Worm (Caenorhabditis elegans) whole organism, young adult: ENCODE data around the gene M117.3.

Source experiments
- B0336.3 ChIP-seq: fragments of 200-800 bp; sonication (Bioruptor generic); IDR thresholded peaks from 2 replicates; pipeline ENCODE4 v1.3.6; 2022; ENCODE audit warnings: missing genetic modification characterization, missing compliant biosample characterization
- F10E7.11 ChIP-seq: sonication (generic microtip); optimal IDR thresholded peaks from 2 replicates; lab custom pipeline; 2017; ENCODE audit warnings: mild to moderate bottlenecking, missing genetic modification characterization, moderate library complexity, missing compliant biosample characterization
- F33H1.4 ChIP-seq: fragments of 200-800 bp; sonication (Bioruptor generic); IDR thresholded peaks from 2 replicates; pipeline ENCODE4 v1.3.6; 2022; ENCODE audit warnings: missing genetic modification reagents, missing genetic modification characterization, missing compliant biosample characterization
- F39B2.1 ChIP-seq: fragments of 200-800 bp; sonication (Bioruptor generic); IDR thresholded peaks from 2 replicates; pipeline ENCODE4 v1.3.6; 2022; ENCODE audit warnings: missing genetic modification reagents, missing genetic modification characterization, missing compliant biosample characterization
- F49E8.2 ChIP-seq: sonication (generic microtip); optimal IDR thresholded peaks from 3 replicates; lab custom pipeline; 2017; ENCODE audit warnings: missing genetic modification characterization, mild to moderate bottlenecking, missing compliant biosample characterization, antibody characterized with exemption, moderate library complexity; ENCODE audit not compliant: insufficient read depth
- F52B5.7 ChIP-seq: sonication (generic microtip); optimal IDR thresholded peaks from 2 replicates; lab custom pipeline; 2016; ENCODE audit warnings: mild to moderate bottlenecking, missing genetic modification characterization, missing compliant biosample characterization
- F55B11.4 ChIP-seq: sonication (generic microtip); optimal IDR thresholded peaks from 2 replicates; lab custom pipeline; 2016; ENCODE audit warnings: missing compliant biosample characterization, missing genetic modification characterization, borderline replicate concordance; ENCODE audit not compliant: insufficient read depth
- K12H6.12 ChIP-seq: fragments of 200-800 bp; sonication (Bioruptor generic); optimal IDR thresholded peaks from 2 replicates; lab custom pipeline; 2018; ENCODE audit warnings: mild to moderate bottlenecking, missing genetic modification characterization, missing compliant biosample characterization
- Y56A3A.18 ChIP-seq: fragments of 200-800 bp; sonication (Bioruptor generic); IDR thresholded peaks from 2 replicates; pipeline ENCODE4 v1.3.6; 2022; ENCODE audit warnings: missing genetic modification reagents, missing genetic modification characterization, missing compliant biosample characterization
- attf-5 ChIP-seq: fragments of 200-800 bp; sonication (Bioruptor generic); optimal IDR thresholded peaks from 2 replicates; lab custom pipeline; 2018; ENCODE audit warnings: mild to moderate bottlenecking, missing genetic modification characterization, missing compliant biosample characterization
- attf-6 ChIP-seq: fragments of 200-800 bp; sonication (Bioruptor generic); IDR thresholded peaks from 2 replicates; pipeline ENCODE4 v1.3.6; 2022; ENCODE audit warnings: missing genetic modification reagents, missing genetic modification characterization, missing compliant biosample characterization
- bed-1 ChIP-seq: fragments of 200-800 bp; sonication (Bioruptor generic); IDR thresholded peaks from 2 replicates; pipeline ENCODE4 v1.3.6; 2022; ENCODE audit warnings: missing genetic modification reagents, missing genetic modification characterization, missing compliant biosample characterization
- cebp-1 ChIP-seq, 2 experiments: fragments of 200-800 bp in 1 of 2; sonication (Bioruptor generic) in 1 of 2; sonication (generic microtip) in 1 of 2; IDR thresholded peaks in 1 of 2; optimal IDR thresholded peaks in 1 of 2; 2 replicates each; pipeline versions ENCODE4 v1.3.6 to Lab custom; 2017 to 2022; ENCODE audit warnings: missing compliant biosample characterization in 2 of 2, missing genetic modification characterization in 2 of 2, mild to moderate bottlenecking in 1 of 2, missing genetic modification reagents in 1 of 2, moderate library complexity in 1 of 2
- ceh-27 ChIP-seq: fragments of 200-800 bp; sonication (Bioruptor generic); optimal IDR thresholded peaks from 2 replicates; lab custom pipeline; 2018; ENCODE audit warnings: mild to moderate bottlenecking, missing genetic modification characterization, moderate library complexity, missing compliant biosample characterization
- ceh-40 ChIP-seq: fragments of 200-800 bp; sonication (Bioruptor generic); IDR thresholded peaks from 2 replicates; pipeline ENCODE4 v1.3.6; 2022; ENCODE audit warnings: missing genetic modification characterization, missing compliant biosample characterization
- ceh-58 ChIP-seq: fragments of 200-800 bp; sonication (Bioruptor generic); IDR thresholded peaks from 2 replicates; pipeline ENCODE4 v1.3.6; 2022; ENCODE audit warnings: missing genetic modification characterization, missing compliant biosample characterization
- chd-7 ChIP-seq: sonication (generic microtip); optimal IDR thresholded peaks from 2 replicates; lab custom pipeline; 2016; ENCODE audit warnings: mild to moderate bottlenecking, missing genetic modification characterization, moderate library complexity, missing compliant biosample characterization
- die-1 ChIP-seq: sonication (generic microtip); optimal IDR thresholded peaks from 2 replicates; lab custom pipeline; 2016; ENCODE audit warnings: missing genotype, mild to moderate bottlenecking, missing genetic modification characterization, missing compliant biosample characterization
- dox-1 ChIP-seq: fragments of 200-800 bp; sonication (Bioruptor generic); IDR thresholded peaks from 2 replicates; pipeline ENCODE4 v1.3.6; 2022; ENCODE audit warnings: missing genetic modification reagents, missing genetic modification characterization, missing compliant biosample characterization
- efl-1 ChIP-seq: fragments of 150-350 bp; optimal IDR thresholded peaks from 2 replicates; lab custom pipeline; 2014; ENCODE audit warnings: missing biosample characterization, missing genetic modification reagents, missing genetic modification characterization
- fkh-3 ChIP-seq: sonication (generic microtip); optimal IDR thresholded peaks from 2 replicates; lab custom pipeline; 2016; ENCODE audit warnings: mild to moderate bottlenecking, missing genetic modification characterization, missing compliant biosample characterization
- him-1 ChIP-seq: sonication (generic microtip); optimal IDR thresholded peaks from 2 replicates; lab custom pipeline; 2016; ENCODE audit warnings: missing genotype, missing genetic modification reagents, missing genetic modification characterization, missing compliant biosample characterization
- hlh-26 ChIP-seq: fragments of 200-800 bp; sonication (Bioruptor generic); conservative IDR thresholded peaks from 2 replicates; pipeline ENCODE4 v1.3.6; 2022; ENCODE audit warnings: missing genetic modification reagents, missing genetic modification characterization, missing compliant biosample characterization
- lir-1 ChIP-seq: fragments of 200-800 bp; sonication (Bioruptor generic); conservative IDR thresholded peaks from 2 replicates; pipeline ENCODE4 v1.3.6; 2022; ENCODE audit warnings: missing genetic modification reagents, missing genetic modification characterization, missing compliant biosample characterization
- lsy-27 ChIP-seq: sonication (generic microtip); optimal IDR thresholded peaks from 2 replicates; lab custom pipeline; 2017; ENCODE audit warnings: missing genetic modification characterization, mild to moderate bottlenecking, missing compliant biosample characterization, antibody characterized with exemption, missing genotype, borderline replicate concordance; ENCODE audit not compliant: insufficient read depth
- madf-8 ChIP-seq: fragments of 200-800 bp; sonication (Bioruptor generic); conservative IDR thresholded peaks from 2 replicates; pipeline ENCODE4 v1.3.6; 2022; ENCODE audit warnings: missing genetic modification reagents, missing genetic modification characterization, missing compliant biosample characterization
- mes-4 ChIP-seq: sonication (generic microtip); optimal IDR thresholded peaks from 2 replicates; lab custom pipeline; 2016; ENCODE audit warnings: missing genotype, missing genetic modification characterization, missing compliant biosample characterization
- nfyb-1 ChIP-seq: fragments of 200-800 bp; sonication (Bioruptor generic); IDR thresholded peaks from 2 replicates; pipeline ENCODE4 v1.3.6; 2022; ENCODE audit warnings: missing genetic modification reagents, missing genetic modification characterization, missing compliant biosample characterization
- nhr-27 ChIP-seq: fragments of 200-800 bp; sonication (Bioruptor generic); optimal IDR thresholded peaks from 2 replicates; lab custom pipeline; 2018; ENCODE audit warnings: mild to moderate bottlenecking, missing genetic modification characterization, moderate library complexity, missing compliant biosample characterization
- rpc-1 ChIP-seq, 2 experiments: fragments of 150-350 bp in 1 of 2; sonication (generic microtip) in 1 of 2; optimal IDR thresholded peaks; 2 replicates each; lab custom pipeline; 2014 to 2018; ENCODE audit warnings: missing biosample characterization in 1 of 2, missing genetic modification characterization in 1 of 2, missing genetic modification reagents in 1 of 2, missing genotype in 1 of 2
- snpc-1.1 ChIP-seq: sonication (generic microtip); optimal IDR thresholded peaks from 2 replicates; lab custom pipeline; 2017; ENCODE audit warnings: missing genetic modification characterization, mild to moderate bottlenecking, missing compliant biosample characterization, antibody characterized with exemption, moderate library complexity, missing genotype, missing genetic modification reagents; ENCODE audit not compliant: insufficient read depth
- snpc-4 ChIP-seq, 5 experiments: fragments of 150-350 bp in 1 of 5; sonication (generic microtip) in 4 of 5; optimal IDR thresholded peaks; 2 replicates each; lab custom pipeline; 2014 to 2018; ENCODE audit warnings: missing genetic modification characterization in 5 of 5, missing biosample characterization in 3 of 5, antibody characterized with exemption in 2 of 5, mild to moderate bottlenecking in 2 of 5, missing compliant biosample characterization in 2 of 5, missing genotype in 2 of 5, moderate library complexity in 2 of 5, missing genetic modification reagents in 1 of 5
- somi-1 ChIP-seq: fragments of 200-800 bp; sonication (Bioruptor generic); optimal IDR thresholded peaks from 2 replicates; lab custom pipeline; 2018; ENCODE audit warnings: mild to moderate bottlenecking, missing genetic modification characterization, missing compliant biosample characterization
- zim-3 ChIP-seq: sonication (generic microtip); optimal IDR thresholded peaks from 2 replicates; lab custom pipeline; 2017; ENCODE audit warnings: mild to moderate bottlenecking, missing genetic modification characterization, moderate library complexity, missing compliant biosample characterization
- ztf-18 ChIP-seq: sonication (generic microtip); optimal IDR thresholded peaks from 2 replicates; lab custom pipeline; 2016; ENCODE audit warnings: missing genotype, mild to moderate bottlenecking, missing genetic modification characterization, missing compliant biosample characterization
- ztf-22 ChIP-seq: fragments of 200-800 bp; sonication (Bioruptor generic); optimal IDR thresholded peaks from 2 replicates; lab custom pipeline; 2018; ENCODE audit warnings: mild to moderate bottlenecking, missing genetic modification characterization, moderate library complexity, missing compliant biosample characterization
- ztf-25 ChIP-seq: fragments of 200-800 bp; sonication (Bioruptor generic); IDR thresholded peaks from 2 replicates; pipeline ENCODE4 v1.3.6; 2022; ENCODE audit warnings: missing genetic modification reagents, missing genetic modification characterization, missing compliant biosample characterization
- ztf-28 ChIP-seq: fragments of 200-800 bp; sonication (Bioruptor generic); IDR thresholded peaks from 2 replicates; pipeline ENCODE4 v1.3.6; 2022; ENCODE audit warnings: missing genetic modification reagents, missing genetic modification characterization, missing compliant biosample characterization

The M117.3 gene

DNA sequence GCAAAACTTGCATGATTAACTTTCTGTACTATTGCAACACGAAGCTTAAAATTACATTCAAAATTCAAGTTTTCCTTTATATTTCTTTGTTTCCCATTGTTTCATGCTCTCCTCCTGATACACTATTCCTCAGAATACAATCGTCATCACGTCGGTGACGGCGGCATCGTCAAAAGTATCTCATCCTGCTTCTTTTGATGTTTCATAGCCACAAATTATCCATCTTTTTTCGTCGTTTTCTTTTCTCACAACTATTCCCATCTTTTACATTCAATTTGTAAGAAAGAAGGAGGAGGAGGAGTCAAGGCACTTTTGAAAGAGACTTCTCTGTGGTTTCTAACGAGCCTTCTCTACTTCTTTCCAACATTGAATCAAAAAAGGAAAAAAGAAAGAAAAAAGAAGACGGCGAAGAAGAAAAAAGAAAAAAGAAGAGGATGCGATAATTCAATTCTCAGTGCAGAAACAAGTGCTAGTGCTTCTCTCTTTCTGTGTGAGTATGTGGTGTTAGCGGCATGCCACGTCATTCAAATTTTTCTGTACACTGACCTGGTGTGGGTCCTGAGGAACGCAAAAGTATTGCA is 33.5 kb upstream of the M117.3 start:
- TF ChIP-seq somi-1 (GFP tag; lab: Kevin White, UChicago) (no peak), him-1 (tag; lab: Kevin White, UChicago) (no peak), attf-5 (GFP tag; lab: Kevin White, UChicago) (no peak), Y56A3A.18 (no peak), cebp-1 (GFP tag; IDR thresholded peaks at IDR 0.05; lab: Robert Waterston, UW) (no peak), cebp-1 (tag; optimal IDR thresholded peaks at IDR 0.05; lab: Kevin White, UChicago) (no peak), ztf-25 (no peak), madf-8 (GFP tag; lab: Robert Waterston, UW) (no peak), snpc-1.1 (tag; lab: Kevin White, UChicago) (no peak), F33H1.4 (no peak), nhr-27 (no peak), F10E7.11 (tag; lab: Kevin White, UChicago) (no peak), ztf-18 (no peak)

DNA sequence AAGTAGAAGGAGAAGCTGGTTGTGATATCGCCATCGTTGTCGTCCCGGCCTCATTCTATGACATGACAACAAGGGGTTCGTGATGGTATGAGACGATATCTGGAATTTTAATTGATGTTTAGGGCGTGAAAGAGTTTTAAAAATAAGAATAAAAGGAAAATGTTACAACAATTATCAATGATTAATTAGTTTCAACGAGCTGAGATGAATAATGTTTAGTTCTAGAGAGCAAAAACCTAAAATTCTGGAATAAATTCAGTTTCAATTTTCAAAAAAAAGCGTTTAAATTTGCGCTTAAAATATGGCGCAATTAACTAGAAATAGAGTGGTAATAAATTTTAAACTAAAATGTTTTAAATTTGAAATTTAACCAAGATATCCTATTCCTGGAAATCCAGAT is 29.5 kb upstream of the M117.3 start, which contains the start of gene H01G02.3:
H01G02.3 (minus strand) TSS at position 101 of the 400 bp plus-strand sequence.
- TF ChIP-seq ceh-27 (GFP tag; lab: Kevin White, UChicago): no peak
- no peak for TF ChIP-seq snpc-4 (GFP tag; optimal IDR thresholded peaks at IDR 0.05; lab: Kevin White, UChicago)
- TF ChIP-seq snpc-4 (tag; optimal IDR thresholded peaks at IDR 0.05; lab: Kevin White, UChicago): no peak
- no peak for TF ChIP-seq F55B11.4 (tag; lab: Kevin White, UChicago)
- no peak for TF ChIP-seq dox-1 (GFP tag; lab: Robert Waterston, UW)
- no peak for TF ChIP-seq bed-1 (GFP tag; lab: Robert Waterston, UW)
- no peak for TF ChIP-seq B0336.3 (GFP tag; lab: Robert Waterston, UW)
- no peak for TF ChIP-seq efl-1 (GFP tag; lab: Kevin White, UChicago)
- TF ChIP-seq nfyb-1 (GFP tag; lab: Robert Waterston, UW): no peak
- no peak for TF ChIP-seq hlh-26
- TF ChIP-seq lsy-27 (tag; lab: Kevin White, UChicago): no peak
- TF ChIP-seq rpc-1 (optimal IDR thresholded peaks at IDR 0.05; lab: Kevin White, UChicago): no peak
- no peak for TF ChIP-seq rpc-1 (tag; optimal IDR thresholded peaks at IDR 0.05; lab: Kevin White, UChicago)
- no peak for TF ChIP-seq ztf-28 (GFP tag; lab: Robert Waterston, UW)

DNA sequence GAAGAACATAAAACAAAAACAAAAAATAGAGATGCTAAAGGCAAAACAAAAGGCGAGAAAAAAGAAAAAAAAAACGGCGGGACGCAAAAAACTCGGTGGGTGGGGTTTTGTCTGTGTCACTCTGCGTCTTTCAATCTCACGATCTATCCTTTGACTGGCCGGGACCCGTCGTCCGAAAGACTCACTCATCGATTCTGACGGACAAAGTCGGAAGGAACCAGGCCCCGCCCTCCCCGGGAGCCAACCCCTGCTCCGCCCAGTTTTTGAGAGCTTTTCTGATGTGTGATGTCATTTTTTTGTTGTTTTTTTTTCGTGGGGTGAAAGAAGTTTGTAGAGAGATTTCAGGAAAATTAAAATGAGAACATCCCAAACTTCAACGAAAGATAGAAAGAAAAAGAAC is 28.8 kb upstream of the M117.3 start:
- TF ChIP-seq K12H6.12 (tag; lab: Kevin White, UChicago) (peak; percentile 27), rpc-1 (optimal IDR thresholded peaks at IDR 0.05; lab: Kevin White, UChicago) (no peak), rpc-1 (tag; optimal IDR thresholded peaks at IDR 0.05; lab: Kevin White, UChicago) (no peak)

DNA sequence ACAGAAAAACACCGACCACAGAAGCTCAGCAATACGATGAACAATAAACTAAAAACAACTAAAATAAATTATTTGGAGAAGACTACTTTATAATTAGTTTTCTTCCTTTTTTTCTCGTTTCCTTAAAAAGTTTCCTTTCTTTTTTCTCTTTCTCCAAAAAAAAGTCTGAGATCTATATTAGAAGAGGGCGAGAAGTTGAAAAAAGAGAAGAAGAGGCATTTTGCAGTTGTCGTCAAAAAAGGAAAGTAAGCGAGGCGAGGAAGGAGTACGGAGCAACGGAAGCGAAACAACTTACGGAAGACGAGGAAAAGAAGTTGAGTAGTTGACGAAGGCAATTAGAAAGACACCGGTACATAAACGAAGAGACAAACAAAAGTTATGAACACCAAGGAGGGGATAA is 26.0 kb upstream of the M117.3 start:
- no peak for TF ChIP-seq ztf-28 (GFP tag; lab: Robert Waterston, UW)

DNA sequence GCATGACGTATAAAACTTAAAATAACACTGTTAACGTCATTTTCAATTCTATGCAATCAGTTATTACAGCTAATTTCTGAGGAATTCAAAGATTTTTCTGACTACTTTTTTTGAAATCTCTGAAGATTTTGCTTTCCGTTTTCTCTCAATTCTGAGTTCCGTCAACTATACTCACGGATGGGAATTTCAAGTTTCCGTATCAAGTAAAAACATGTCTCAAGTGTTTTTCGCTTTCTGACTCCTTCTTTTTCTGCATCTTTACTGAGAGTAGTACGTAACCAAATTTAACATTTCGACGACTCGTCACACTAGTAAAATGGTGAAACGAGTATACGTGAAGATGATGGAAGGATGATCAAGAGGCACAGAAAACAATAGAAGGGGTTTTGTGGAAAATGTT is 25.2 kb upstream of the M117.3 start:
- TF ChIP-seq fkh-3 (tag; lab: Kevin White, UChicago): no peak
- TF ChIP-seq mes-4: no peak
- TF ChIP-seq lir-1 (GFP tag; lab: Robert Waterston, UW): no peak
- no peak for TF ChIP-seq F39B2.1
- TF ChIP-seq F52B5.7 (tag; lab: Kevin White, UChicago): no peak
- no peak for TF ChIP-seq ztf-22
- no peak for TF ChIP-seq ceh-40 (GFP tag; lab: Robert Waterston, UW)
- no peak for TF ChIP-seq F49E8.2 (tag; lab: Kevin White, UChicago)
- TF ChIP-seq him-1 (tag; lab: Kevin White, UChicago): no peak
- no peak for TF ChIP-seq chd-7 (tag; lab: Kevin White, UChicago)
- no peak for TF ChIP-seq die-1 (tag; lab: Kevin White, UChicago)
- no peak for TF ChIP-seq attf-6
- no peak for TF ChIP-seq ceh-58 (GFP tag; lab: Robert Waterston, UW)
- TF ChIP-seq zim-3 (tag; lab: Kevin White, UChicago): no peak
- no peak for TF ChIP-seq F10E7.11 (tag; lab: Kevin White, UChicago)
- TF ChIP-seq, all 124 proteins: peak for 0
